Worm (Caenorhabditis elegans): ENCODE measurements around the gene spe-36.

spe-36 gene

DNA sequence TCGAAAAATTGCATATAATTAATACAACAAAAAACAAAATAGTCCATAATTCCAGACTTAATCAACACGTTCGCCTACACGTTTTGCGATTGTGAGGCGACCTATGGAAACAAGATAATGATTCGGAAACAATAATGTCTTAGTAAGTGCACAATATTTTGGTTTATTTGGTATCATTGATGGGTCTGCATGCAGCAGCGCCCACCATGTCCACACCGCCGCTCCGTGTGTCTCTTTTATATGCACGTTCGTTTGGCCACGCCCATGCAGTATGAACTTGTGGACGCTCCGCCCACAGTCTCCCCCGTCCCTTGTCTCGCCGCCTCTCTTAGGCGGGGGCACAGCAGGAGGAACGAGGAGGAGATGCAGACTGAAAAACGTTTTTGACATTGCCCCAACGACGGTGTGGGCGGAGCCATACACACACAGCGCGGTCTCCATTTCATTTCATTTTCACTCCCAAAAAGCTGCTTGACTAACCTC is 2.2 kb upstream of the spe-36 start, which contains the start of gene mig-38 (continued):
- TF ChIP-seq D1046.2 (GFP tag; IDR thresholded peaks at IDR 0.05) (0 out of 2 replicates have a peak, but pooled peaks have one; percentile 48), nhr-48 (tag; optimal IDR thresholded peaks at IDR 0.05) (peak; percentile 65), vab-7 (GFP tag; IDR thresholded peaks at IDR 0.05) (no peak), egl-43 (GFP tag; IDR thresholded peaks at IDR 0.05) (peak; percentile 74), set-16 (GFP tag; IDR thresholded peaks at IDR 0.05) (peak; percentile 79), snpc-1.2 (GFP tag; IDR thresholded peaks at IDR 0.05) (no peak), ama-1 (optimal IDR thresholded peaks at IDR 0.05) (peak; percentile 94), F44E2.7 (GFP tag; IDR thresholded peaks at IDR 0.05) (no peak), ZK337.2 (GFP tag; IDR thresholded peaks at IDR 0.05) (no peak), aha-1 (tag) (peak; percentile 98), cey-2 (tag; optimal IDR thresholded peaks at IDR 0.05; ENCODE audit: borderline replicate concordance, insufficient read depth) (no peak), daf-8 (GFP tag; IDR thresholded peaks at IDR 0.05) (no peak), arid-1 (GFP tag; conservative IDR thresholded peaks at IDR 0.05) (peak; percentile 45), ceh-20 (GFP tag; IDR thresholded peaks at IDR 0.05) (peak; percentile 13; the same call in 1 of the 2 replicates), hmg-1.1 (GFP tag; IDR thresholded peaks at IDR 0.05) (peak; percentile 67), daf-12 (tag; optimal IDR thresholded peaks at IDR 0.05) (no peak), mep-1 (tag; optimal IDR thresholded peaks at IDR 0.05) (peak; percentile 50), lin-1 (GFP tag; IDR thresholded peaks at IDR 0.05) (no peak), nhr-25 (tag; optimal IDR thresholded peaks at IDR 0.05; ENCODE audit: borderline replicate concordance, insufficient read depth) (no peak), egl-27 (tag; optimal IDR thresholded peaks at IDR 0.05) (no peak), dmd-6 (GFP tag; IDR thresholded peaks at IDR 0.05) (peak; percentile 39), mxl-2 (GFP tag; conservative IDR thresholded peaks at IDR 0.05) (no peak), ceh-82 (tag; optimal IDR thresholded peaks at IDR 0.05) (no peak), lin-38 (GFP tag; IDR thresholded peaks at IDR 0.05) (peak; percentile 7; the same call in 1 of the 2 replicates), lin-13 (GFP tag; optimal IDR thresholded peaks at IDR 0.05) (peak; percentile 20), mes-2 (tag; optimal IDR thresholded peaks at IDR 0.05; ENCODE audit: poor library complexity, severe bottlenecking) (peak; percentile 47), mxl-3 (GFP tag; optimal IDR thresholded peaks at IDR 0.05) (peak; percentile 92), nhr-77 (tag; optimal IDR thresholded peaks at IDR 0.05) (peak; percentile 48), dve-1 (tag; optimal IDR thresholded peaks at IDR 0.05; ENCODE audit: insufficient read depth) (peak; percentile 8), ctbp-1 (GFP tag; IDR thresholded peaks at IDR 0.05) (peak; percentile 12; the same call in 1 of the 2 replicates), Y105C5A.15 (GFP tag; IDR thresholded peaks at IDR 0.05) (0 out of 2 replicates have a peak, but pooled peaks have one; percentile 63), pqm-1 (tag; optimal IDR thresholded peaks at IDR 0.05) (peak; percentile 11), ztf-7 (tag; optimal IDR thresholded peaks at IDR 0.05) (no peak), lir-3 (tag; optimal IDR thresholded peaks at IDR 0.05) (peak; percentile 1), aly-2 (tag; optimal IDR thresholded peaks at IDR 0.05) (no peak), dmd-9 (GFP tag; IDR thresholded peaks at IDR 0.05) (0 out of 2 replicates have a peak, but pooled peaks have one; percentile 10), spr-3 (GFP tag; optimal IDR thresholded peaks at IDR 0.05) (no peak), madf-5 (GFP tag; IDR thresholded peaks at IDR 0.05) (no peak), sdz-12 (GFP tag; optimal IDR thresholded peaks at IDR 0.05) (peak; percentile 65), nhr-41 (GFP tag; IDR thresholded peaks at IDR 0.05) (no peak), daf-19 (GFP tag; conservative IDR thresholded peaks at IDR 0.05) (0 out of 2 replicates have a peak, but pooled peaks have one; percentile 69), spr-1 (tag; optimal IDR thresholded peaks at IDR 0.05) (peak; percentile 8), nhr-102 (tag; optimal IDR thresholded peaks at IDR 0.05) (no peak)
